Fruit fly (Drosophila melanogaster) whole organism, embryonic: ENCODE results near the gene CG13996.
A peak's percentile ranks its signal among the peaks of the same experiment; 100 is the strongest.

Experiments used
- Abd-B ChIP-seq: fragments of 200-800 bp; sonication (Bioruptor generic); optimal IDR thresholded peaks from 2 replicates; lab custom pipeline; 2018; ENCODE audit warnings: missing biosample characterization, mild to moderate bottlenecking, missing genetic modification characterization, moderate library complexity
- Atf6 ChIP-seq: fragments of 200-800 bp; sonication (Bioruptor generic); IDR thresholded peaks from 2 replicates; pipeline ENCODE4 v1.3.6; 2022; ENCODE audit warnings: missing biosample characterization, missing genetic modification characterization
- CG10654 ChIP-seq: fragments of 200-800 bp; sonication (Bioruptor generic); optimal IDR thresholded peaks from 2 replicates; lab custom pipeline; 2016; ENCODE audit warnings: missing biosample characterization, missing genetic modification characterization
- CG11398 ChIP-seq: fragments of 200-800 bp; sonication (Bioruptor generic); optimal IDR thresholded peaks from 2 replicates; lab custom pipeline; 2016; ENCODE audit warnings: missing biosample characterization, missing genetic modification characterization
- CG11723 ChIP-seq: fragments of 200-800 bp; sonication (Bioruptor generic); optimal IDR thresholded peaks from 2 replicates; lab custom pipeline; 2017; ENCODE audit warnings: missing biosample characterization, mild to moderate bottlenecking, missing genetic modification characterization
- CG12155 ChIP-seq: fragments of 200-800 bp; sonication (Bioruptor generic); optimal IDR thresholded peaks from 3 replicates; lab custom pipeline; 2016; ENCODE audit warnings: missing biosample characterization, missing genetic modification characterization
- CG1233 ChIP-seq: fragments of 200-800 bp; sonication (Bioruptor generic); optimal IDR thresholded peaks from 4 replicates; lab custom pipeline; 2018; ENCODE audit warnings: missing biosample characterization, mild to moderate bottlenecking, missing genetic modification characterization
- CG12659 ChIP-seq: fragments of 200-800 bp; sonication (Bioruptor generic); optimal IDR thresholded peaks from 3 replicates; lab custom pipeline; 2017; ENCODE audit warnings: mild to moderate bottlenecking, missing biosample characterization, missing genetic modification reagents, missing genetic modification characterization
- CG13424 ChIP-seq: fragments of 200-800 bp; sonication (Bioruptor generic); optimal IDR thresholded peaks from 2 replicates; lab custom pipeline; 2019; ENCODE audit warnings: missing biosample characterization, mild to moderate bottlenecking, missing genetic modification characterization, moderate library complexity
- CG2116 ChIP-seq: fragments of 200-800 bp; sonication (Bioruptor generic); optimal IDR thresholded peaks from 3 replicates; lab custom pipeline; 2018; ENCODE audit warnings: missing biosample characterization, mild to moderate bottlenecking, missing genetic modification characterization
- CG31441 ChIP-seq: fragments of 200-800 bp; sonication (Bioruptor generic); IDR thresholded peaks from 2 replicates; pipeline ENCODE4 v1.3.6; 2022; ENCODE audit warnings: missing biosample characterization, missing genetic modification characterization
- CG42726 ChIP-seq: fragments of 200-800 bp; sonication (Bioruptor generic); IDR thresholded peaks from 2 replicates; pipeline ENCODE4 v1.3.6; 2022; ENCODE audit warnings: missing biosample characterization, missing genetic modification characterization; ENCODE audit not compliant: partially characterized antibody
- CG5953 ChIP-seq: fragments of 200-800 bp; sonication (Bioruptor generic); IDR thresholded peaks from 2 replicates; pipeline ENCODE4 v1.3.6; 2022; ENCODE audit warnings: missing biosample characterization, missing genetic modification characterization
- CG6254 ChIP-seq: fragments of 200-800 bp; sonication (Bioruptor generic); optimal IDR thresholded peaks from 3 replicates; lab custom pipeline; 2017; ENCODE audit warnings: mild to moderate bottlenecking, missing biosample characterization, missing genetic modification reagents, missing genetic modification characterization
- CG7786 ChIP-seq: fragments of 200-800 bp; sonication (Bioruptor generic); optimal IDR thresholded peaks from 2 replicates; lab custom pipeline; 2016; ENCODE audit warnings: missing biosample characterization, missing genetic modification characterization
- CG7928 ChIP-seq: fragments of 200-800 bp; sonication (Bioruptor generic); optimal IDR thresholded peaks from 2 replicates; lab custom pipeline; 2017; ENCODE audit warnings: missing biosample characterization, mild to moderate bottlenecking, missing genetic modification characterization
- CG8089 ChIP-seq: fragments of 200-800 bp; sonication (Bioruptor generic); optimal IDR thresholded peaks from 3 replicates; lab custom pipeline; 2016; ENCODE audit warnings: missing biosample characterization, missing genetic modification characterization
- CG8388 ChIP-seq: fragments of 200-800 bp; sonication (Bioruptor generic); optimal IDR thresholded peaks from 2 replicates; lab custom pipeline; 2019; ENCODE audit warnings: missing biosample characterization, mild to moderate bottlenecking, missing genetic modification characterization, moderate library complexity
- CG8924 ChIP-seq: fragments of 200-800 bp; optimal IDR thresholded peaks from 3 replicates; lab custom pipeline; 2019; ENCODE audit warnings: missing biosample characterization, mild to moderate bottlenecking, missing genetic modification characterization, moderate library complexity
- CG9437 ChIP-seq: fragments of 200-800 bp; sonication (Bioruptor generic); optimal IDR thresholded peaks from 2 replicates; lab custom pipeline; 2018; ENCODE audit warnings: missing biosample characterization, mild to moderate bottlenecking, missing genetic modification characterization
- CG9817 ChIP-seq: fragments of 200-800 bp; sonication (Bioruptor generic); optimal IDR thresholded peaks from 2 replicates; lab custom pipeline; 2018; ENCODE audit warnings: missing biosample characterization, mild to moderate bottlenecking, missing genetic modification characterization, moderate library complexity
- Dek ChIP-seq: fragments of 200-800 bp; sonication (Bioruptor generic); optimal IDR thresholded peaks from 3 replicates; lab custom pipeline; 2019; ENCODE audit warnings: missing biosample characterization, mild to moderate bottlenecking, missing genetic modification characterization, moderate library complexity
- Dll ChIP-seq: fragments of 200-800 bp; sonication (Bioruptor generic); IDR thresholded peaks from 4 replicates; pipeline ENCODE4 v1.3.6; 2022; ENCODE audit warnings: missing biosample characterization, missing genetic modification characterization; ENCODE audit not compliant: partially characterized antibody
- Drgx ChIP-seq: fragments of 200-800 bp; sonication (Bioruptor generic); IDR thresholded peaks from 2 replicates; pipeline ENCODE4 v1.3.6; 2022; ENCODE audit warnings: missing biosample characterization, missing genetic modification characterization
- Fer1 ChIP-seq: fragments of 200-800 bp; sonication (Bioruptor generic); optimal IDR thresholded peaks from 2 replicates; lab custom pipeline; 2017; ENCODE audit warnings: missing biosample characterization, mild to moderate bottlenecking, missing genetic modification characterization
- Hey ChIP-seq: fragments of 200-800 bp; sonication (Bioruptor generic); optimal IDR thresholded peaks from 3 replicates; lab custom pipeline; 2018; ENCODE audit warnings: missing biosample characterization, mild to moderate bottlenecking, missing genetic modification characterization
- Hr78 ChIP-seq, 2 experiments: fragments of 200-800 bp in 1 of 2; fragments of >200 bp in 1 of 2; sonication (Bioruptor generic) in 1 of 2; optimal IDR thresholded peaks; 2 replicates each; lab custom pipeline; 2017 to 2019; ENCODE audit warnings: missing biosample characterization in 2 of 2, missing genetic modification characterization in 2 of 2, mild to moderate bottlenecking in 1 of 2, moderate library complexity in 1 of 2
- Hsf ChIP-seq: fragments of 200-800 bp; sonication (Bioruptor generic); optimal IDR thresholded peaks from 3 replicates; lab custom pipeline; 2016; ENCODE audit warnings: missing biosample characterization, missing genetic modification characterization
- Mrtf ChIP-seq: fragments of 200-800 bp; sonication (Bioruptor generic); IDR thresholded peaks from 3 replicates; pipeline ENCODE4 v1.3.6; 2022; ENCODE audit warnings: missing biosample characterization, missing genetic modification characterization
- NFAT ChIP-seq: fragments of 200-800 bp; sonication (Bioruptor generic); IDR thresholded peaks from 2 replicates; pipeline ENCODE4 v1.3.6; 2022; ENCODE audit warnings: missing biosample characterization, missing genetic modification characterization
- NK7.1 ChIP-seq: fragments of 200-800 bp; sonication (Bioruptor generic); optimal IDR thresholded peaks from 3 replicates; lab custom pipeline; 2016; ENCODE audit warnings: missing biosample characterization, missing genetic modification characterization
- Poxn ChIP-seq: fragments of 200-800 bp; sonication (Bioruptor generic); IDR thresholded peaks from 2 replicates; pipeline ENCODE4 v1.3.6; 2022; ENCODE audit warnings: missing biosample characterization, missing genetic modification characterization
- Sox102F ChIP-seq: fragments of 200-800 bp; sonication (Bioruptor generic); optimal IDR thresholded peaks from 2 replicates; lab custom pipeline; 2018; ENCODE audit warnings: missing biosample characterization, mild to moderate bottlenecking, missing genetic modification characterization, moderate library complexity
- caup ChIP-seq: fragments of 200-800 bp; sonication (Bioruptor generic); optimal IDR thresholded peaks from 3 replicates; lab custom pipeline; 2017; ENCODE audit warnings: missing biosample characterization, mild to moderate bottlenecking, missing genetic modification characterization, moderate library complexity; ENCODE audit not compliant: severe bottlenecking
- dan ChIP-seq: fragments of 200-800 bp; sonication (Bioruptor generic); IDR thresholded peaks from 2 replicates; pipeline ENCODE4 v1.3.6; 2022; ENCODE audit warnings: missing biosample characterization, missing genetic modification characterization
- dati ChIP-seq: fragments of 200-800 bp; sonication (Bioruptor generic); IDR thresholded peaks from 2 replicates; pipeline ENCODE4 v1.3.6; 2022; ENCODE audit warnings: missing biosample characterization, missing genetic modification characterization
- dimm ChIP-seq: fragments of 200-800 bp; sonication (Bioruptor generic); IDR thresholded peaks from 2 replicates; pipeline ENCODE4 v1.3.6; 2022; ENCODE audit warnings: missing biosample characterization, missing genetic modification characterization
- dpn ChIP-seq, 2 experiments: fragments of 200-800 bp; sonication (Bioruptor generic); optimal IDR thresholded peaks; 3 replicates each; lab custom pipeline; 2016; ENCODE audit warnings: missing biosample characterization in 2 of 2, missing genetic modification characterization in 2 of 2
- ems ChIP-seq: fragments of 200-800 bp; sonication (Bioruptor generic); optimal IDR thresholded peaks from 3 replicates; lab custom pipeline; 2016; ENCODE audit warnings: missing biosample characterization, missing genetic modification characterization
- exex ChIP-seq: fragments of 200-800 bp; sonication (Bioruptor generic); optimal IDR thresholded peaks from 4 replicates; lab custom pipeline; 2018; ENCODE audit warnings: missing biosample characterization, mild to moderate bottlenecking, missing genetic modification characterization, moderate library complexity
- fd3F ChIP-seq: fragments of 200-800 bp; sonication (Bioruptor generic); optimal IDR thresholded peaks from 2 replicates; lab custom pipeline; 2018; ENCODE audit warnings: missing biosample characterization, mild to moderate bottlenecking, missing genetic modification characterization, moderate library complexity
- maf-S ChIP-seq: fragments of 200-800 bp; sonication (Bioruptor generic); optimal IDR thresholded peaks from 2 replicates; lab custom pipeline; 2016; ENCODE audit warnings: missing biosample characterization, missing genetic modification characterization
- mirr ChIP-seq: fragments of 200-800 bp; sonication (Bioruptor generic); optimal IDR thresholded peaks from 3 replicates; lab custom pipeline; 2018; ENCODE audit warnings: missing biosample characterization, mild to moderate bottlenecking, missing genetic modification characterization
- ranshi ChIP-seq: fragments of 200-800 bp; sonication (Bioruptor generic); IDR thresholded peaks from 2 replicates; pipeline ENCODE4 v1.3.6; 2022; ENCODE audit warnings: missing biosample characterization, missing genetic modification characterization
- scrt ChIP-seq: fragments of 200-800 bp; sonication (Bioruptor generic); optimal IDR thresholded peaks from 2 replicates; lab custom pipeline; 2018; ENCODE audit warnings: missing biosample characterization, mild to moderate bottlenecking, missing genetic modification characterization, moderate library complexity
- sima ChIP-seq: fragments of 200-800 bp; sonication (Bioruptor generic); optimal IDR thresholded peaks from 2 replicates; lab custom pipeline; 2016; ENCODE audit warnings: missing biosample characterization, missing genetic modification characterization
- twi ChIP-seq: fragments of 200-800 bp; optimal IDR thresholded peaks from 2 replicates; lab custom pipeline; 2019; ENCODE audit warnings: missing biosample characterization, mild to moderate bottlenecking, missing genetic modification characterization, moderate library complexity
- tx ChIP-seq: fragments of 200-800 bp; sonication (Bioruptor generic); optimal IDR thresholded peaks from 2 replicates; lab custom pipeline; 2016; ENCODE audit warnings: missing biosample characterization, missing genetic modification characterization
- wek ChIP-seq: fragments of 200-800 bp; sonication (Bioruptor generic); optimal IDR thresholded peaks from 3 replicates; lab custom pipeline; 2018; ENCODE audit warnings: missing biosample characterization, mild to moderate bottlenecking, missing genetic modification characterization, moderate library complexity
- zfh1 ChIP-seq: fragments of 200-800 bp; sonication (Bioruptor generic); IDR thresholded peaks from 3 replicates; pipeline ENCODE4 v1.3.6; 2022; ENCODE audit warnings: missing biosample characterization, missing genetic modification characterization

Gene CG13996

DNA sequence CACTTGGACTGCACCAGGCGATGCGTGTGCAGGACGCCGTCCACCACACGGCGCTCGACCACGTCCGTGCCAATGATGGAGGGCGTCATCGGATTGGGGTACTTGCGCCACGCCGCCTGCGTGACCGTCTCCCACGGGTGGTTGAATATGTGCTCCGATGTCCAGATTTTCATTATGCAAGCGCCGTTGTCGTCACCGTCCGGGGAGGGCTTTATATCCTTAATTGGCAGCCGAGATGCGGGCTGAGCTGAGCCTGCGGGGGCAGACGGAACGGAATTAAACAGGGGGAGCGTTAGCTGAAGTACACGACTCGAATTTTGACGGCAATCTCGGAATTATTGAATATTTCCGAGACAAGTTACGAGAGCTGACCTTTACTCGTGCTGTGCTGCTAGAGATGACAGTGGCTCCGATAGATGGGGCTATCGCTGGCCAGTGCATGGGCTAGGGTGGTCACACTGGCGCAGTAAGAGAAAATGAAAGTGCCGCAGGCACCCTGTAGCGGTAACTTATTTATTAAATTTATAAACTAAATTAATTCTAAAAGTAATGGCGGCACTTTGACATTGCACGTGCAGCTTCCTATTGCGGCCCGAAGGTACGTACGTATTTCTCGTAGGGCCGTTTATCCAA lies 27.0 kb downstream of the CG13996 start, which contains the start of gene IPIP (continued):
- TF ChIP-seq CG1233 (GFP tag; lab: Kevin White, UChicago) (peak; percentile 53), Fer1 (GFP tag; lab: Kevin White, UChicago) (peak; percentile 4), dimm (GFP tag; lab: Robert Waterston, UW) (no peak), CG8924 (peak; percentile 17), CG11723 (GFP tag; lab: Kevin White, UChicago) (no peak), CG42726 (GFP tag; lab: Robert Waterston, UW) (peak; percentile 93), CG31441 (GFP tag; lab: Robert Waterston, UW) (no peak), CG11398 (no peak), Poxn (GFP tag; lab: Robert Waterston, UW) (no peak), twi (tag; lab: Kevin White, UChicago) (no peak), CG12659 (GFP tag; lab: Kevin White, UChicago) (peak; percentile 65), CG13424 (tag; lab: Kevin White, UChicago) (peak; percentile 17), CG12155 (GFP tag; lab: Kevin White, UChicago) (peak; percentile 53), exex (tag; lab: Kevin White, UChicago) (no peak), Dll (GFP tag; lab: Robert Waterston, UW) (peak; percentile 74; the same call in 3 of the 4 replicates), scrt (GFP tag; lab: Kevin White, UChicago) (no peak), CG10654 (GFP tag; lab: Kevin White, UChicago) (no peak), ems (no peak), wek (GFP tag; lab: Kevin White, UChicago) (no peak), CG2116 (GFP tag; lab: Kevin White, UChicago) (peak; percentile 10), Hey (tag; lab: Kevin White, UChicago) (no peak), CG7786 (GFP tag; lab: Kevin White, UChicago) (no peak), zfh1 (GFP tag; lab: Robert Waterston, UW) (peak; percentile 54; the same call in 2 of the 3 replicates), tx (GFP tag; lab: Kevin White, UChicago) (no peak), Abd-B (no peak), CG8089 (GFP tag; lab: Kevin White, UChicago) (no peak), CG9817 (peak; percentile 32), CG8388 (GFP tag; lab: Kevin White, UChicago) (no peak), dpn (GFP tag; optimal IDR thresholded peaks at IDR 0.05; lab: Kevin White, UChicago) (peak; percentile 7 to 29), CG6254 (peak; percentile 100), caup (GFP tag; lab: Kevin White, UChicago) (peak; percentile 53), Sox102F (GFP tag; lab: Kevin White, UChicago) (no peak), fd3F (GFP tag; lab: Kevin White, UChicago) (no peak), Drgx (GFP tag; lab: Robert Waterston, UW) (no peak), maf-S (GFP tag; lab: Kevin White, UChicago) (no peak), Dek (tag; lab: Kevin White, UChicago) (no peak), NFAT (GFP tag; lab: Robert Waterston, UW) (peak; percentile 82), CG7928 (GFP tag; lab: Kevin White, UChicago) (no peak), NK7.1 (GFP tag; lab: Kevin White, UChicago) (no peak), ranshi (GFP tag; lab: Robert Waterston, UW) (0 out of 2 replicates have a peak, but pooled peaks have one; percentile 27), Hsf (GFP tag; lab: Kevin White, UChicago) (no peak), Hr78 (GFP tag; optimal IDR thresholded peaks at IDR 0.05; lab: Kevin White, UChicago) (peak in 1 of 2 experiments; percentile 84), dati (GFP tag; lab: Robert Waterston, UW) (peak; percentile 13; the same call in 1 of the 2 replicates), dan (GFP tag; lab: Robert Waterston, UW) (no peak), mirr (GFP tag; lab: Kevin White, UChicago) (peak; percentile 58), sima (no peak), CG9437 (peak; percentile 6), Mrtf (GFP tag; lab: Robert Waterston, UW) (peak; percentile 22; the same call in 1 of the 3 replicates), Atf6 (GFP tag; lab: Robert Waterston, UW) (no peak), CG5953 (GFP tag; lab: Robert Waterston, UW) (no peak)
